Worm (Caenorhabditis elegans) whole organism, L4 larva: ENCODE data around the gene clec-166.

ENCODE experiments used
- ama-1 ChIP-seq: fragments of 150-350 bp; optimal IDR thresholded peaks from 2 replicates; lab custom pipeline; 2014; ENCODE audit warnings: inconsistent platforms, mixed read lengths
- ceh-28 ChIP-seq: fragments of 150-350 bp; optimal IDR thresholded peaks from 2 replicates; lab custom pipeline; 2014; ENCODE audit warnings: missing biosample characterization, missing genetic modification reagents, missing genetic modification characterization
- lin-38 ChIP-seq: fragments of 200-800 bp; sonication (Bioruptor generic); IDR thresholded peaks from 2 replicates; pipeline ENCODE4 v1.3.6; 2022; ENCODE audit warnings: missing genetic modification reagents, missing genetic modification characterization, missing compliant biosample characterization
- nhr-237 ChIP-seq: sonication (generic microtip); optimal IDR thresholded peaks from 2 replicates; lab custom pipeline; 2017; ENCODE audit warnings: missing biosample characterization, missing genetic modification characterization
- spr-3 ChIP-seq: fragments of 200-800 bp; sonication (Bioruptor generic); optimal IDR thresholded peaks from 2 replicates; lab custom pipeline; 2018; ENCODE audit warnings: mild to moderate bottlenecking, missing genetic modification characterization, missing compliant biosample characterization
- unc-130 ChIP-seq: sonication (generic microtip); optimal IDR thresholded peaks from 2 replicates; lab custom pipeline; 2016; ENCODE audit warnings: missing genetic modification reagents, missing genetic modification characterization, missing compliant biosample characterization

DNA sequence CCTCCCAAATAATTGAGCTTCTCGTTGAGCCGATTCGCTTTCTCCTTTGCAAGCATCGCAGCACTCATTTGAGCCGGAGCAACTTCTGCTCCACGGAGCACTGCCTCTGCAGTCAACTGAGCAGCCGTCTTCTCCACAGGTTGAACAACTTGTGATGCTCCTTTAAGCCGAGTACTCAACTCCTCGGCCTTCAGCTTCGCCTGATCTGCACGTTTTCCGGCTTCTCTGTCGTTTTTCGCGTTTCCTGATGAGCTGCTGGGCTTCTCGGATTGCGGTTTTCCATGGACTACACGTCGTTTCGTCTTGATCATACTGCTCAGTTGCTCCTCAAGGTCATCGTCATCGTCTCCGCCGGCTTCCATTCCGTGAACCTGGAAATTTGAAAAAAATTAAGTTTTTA is 47.8 kb upstream of the clec-166 start:
- no peak for TF ChIP-seq spr-3 (GFP tag; lab: Kevin White, UChicago)
- TF ChIP-seq ama-1 (lab: Kevin White, UChicago), result no peak
- no peak for TF ChIP-seq nhr-237
- TF ChIP-seq ceh-28 (tag; lab: Kevin White, UChicago), result no peak
- TF ChIP-seq lin-38 (GFP tag; lab: Robert Waterston, UW), result no peak
- no peak for TF ChIP-seq unc-130
